Worm (Caenorhabditis elegans) whole organism, late embryonic: ENCODE data around the gene ZK632.9.

Source experiments
- C08G9.2 ChIP-seq: sonication (generic microtip); optimal IDR thresholded peaks from 2 replicates; lab custom pipeline; 2016; ENCODE audit warnings: mild to moderate bottlenecking, missing genetic modification characterization, moderate library complexity, missing compliant biosample characterization
- C38D4.7 ChIP-seq: fragments of 200-800 bp; sonication (Bioruptor generic); optimal IDR thresholded peaks from 2 replicates; lab custom pipeline; 2018; ENCODE audit warnings: mild to moderate bottlenecking, missing genetic modification characterization, moderate library complexity, missing compliant biosample characterization
- F13H6.1 ChIP-seq: sonication (generic microtip); optimal IDR thresholded peaks from 2 replicates; lab custom pipeline; 2016; ENCODE audit warnings: missing genetic modification characterization, missing compliant biosample characterization
- K02D7.2 ChIP-seq: sonication (generic microtip); optimal IDR thresholded peaks from 2 replicates; lab custom pipeline; 2017; ENCODE audit warnings: mild to moderate bottlenecking, missing genetic modification characterization, missing compliant biosample characterization
- K09A11.1 ChIP-seq: sonication (generic microtip); optimal IDR thresholded peaks from 2 replicates; lab custom pipeline; 2017; ENCODE audit warnings: antibody characterized with exemption, mild to moderate bottlenecking, missing genetic modification characterization, missing compliant biosample characterization; ENCODE audit not compliant: insufficient read depth
- T23F11.4 ChIP-seq: fragments of 200-800 bp; sonication (Bioruptor generic); optimal IDR thresholded peaks from 2 replicates; lab custom pipeline; 2018; ENCODE audit warnings: mild to moderate bottlenecking, missing genetic modification characterization, missing compliant biosample characterization
- Y22D7AL.16 ChIP-seq: sonication (generic microtip); optimal IDR thresholded peaks from 2 replicates; lab custom pipeline; 2016; ENCODE audit warnings: missing genetic modification characterization, missing compliant biosample characterization
- ahr-1 ChIP-seq: sonication (generic microtip); optimal IDR thresholded peaks from 2 replicates; lab custom pipeline; 2016; ENCODE audit warnings: missing genetic modification characterization, missing compliant biosample characterization
- ceh-14 ChIP-seq: sonication (generic microtip); optimal IDR thresholded peaks from 2 replicates; lab custom pipeline; 2016; ENCODE audit warnings: missing genotype, missing genetic modification characterization, missing compliant biosample characterization
- ceh-18 ChIP-seq: sonication (generic microtip); optimal IDR thresholded peaks from 2 replicates; lab custom pipeline; 2016; ENCODE audit warnings: missing genetic modification characterization, missing compliant biosample characterization
- ceh-19 ChIP-seq: fragments of 200-800 bp; sonication (Bioruptor generic); optimal IDR thresholded peaks from 2 replicates; lab custom pipeline; 2018; ENCODE audit warnings: mild to moderate bottlenecking, missing genetic modification characterization, missing compliant biosample characterization
- ceh-22 ChIP-seq: sonication (generic microtip); optimal IDR thresholded peaks from 2 replicates; lab custom pipeline; 2017; ENCODE audit warnings: missing biosample characterization, missing genetic modification characterization
- ceh-31 ChIP-seq: sonication (generic microtip); optimal IDR thresholded peaks from 2 replicates; lab custom pipeline; 2016; ENCODE audit warnings: missing genetic modification characterization, missing compliant biosample characterization
- ceh-34 ChIP-seq: sonication (generic microtip); optimal IDR thresholded peaks from 2 replicates; lab custom pipeline; 2016; ENCODE audit warnings: mild to moderate bottlenecking, missing genetic modification characterization, missing compliant biosample characterization
- ceh-45 ChIP-seq: fragments of 200-800 bp; sonication (Bioruptor generic); IDR thresholded peaks from 2 replicates; pipeline ENCODE4 v1.3.6; 2022; ENCODE audit warnings: missing genetic modification reagents, missing genetic modification characterization, missing compliant biosample characterization
- ceh-48 ChIP-seq: sonication (generic microtip); optimal IDR thresholded peaks from 2 replicates; lab custom pipeline; 2016; ENCODE audit warnings: missing genetic modification characterization, inconsistent platforms, missing compliant biosample characterization
- ceh-6 ChIP-seq: fragments of 200-800 bp; sonication (Bioruptor generic); optimal IDR thresholded peaks from 2 replicates; lab custom pipeline; 2018; ENCODE audit warnings: mild to moderate bottlenecking, missing genetic modification characterization, missing compliant biosample characterization
- dve-1 ChIP-seq: sonication (generic microtip); optimal IDR thresholded peaks from 2 replicates; lab custom pipeline; 2017; ENCODE audit warnings: antibody characterized with exemption, mild to moderate bottlenecking, missing genetic modification characterization, missing compliant biosample characterization
- elt-2 ChIP-seq: sonication (generic microtip); optimal IDR thresholded peaks from 2 replicates; lab custom pipeline; 2016; ENCODE audit warnings: missing genetic modification reagents, missing genetic modification characterization, missing compliant biosample characterization
- elt-4 ChIP-seq: sonication (generic microtip); optimal IDR thresholded peaks from 2 replicates; lab custom pipeline; 2016; ENCODE audit warnings: missing genetic modification characterization, missing compliant biosample characterization
- ets-4 ChIP-seq: sonication (generic microtip); optimal IDR thresholded peaks from 2 replicates; lab custom pipeline; 2016; ENCODE audit warnings: missing genetic modification characterization, missing compliant biosample characterization
- eyg-1 ChIP-seq: sonication (generic microtip); optimal IDR thresholded peaks from 2 replicates; lab custom pipeline; 2016; ENCODE audit warnings: missing genotype, missing genetic modification characterization, missing compliant biosample characterization
- fax-1 ChIP-seq: sonication (generic microtip); optimal IDR thresholded peaks from 2 replicates; lab custom pipeline; 2016; ENCODE audit warnings: missing genotype, missing genetic modification characterization, missing compliant biosample characterization
- fkh-10 ChIP-seq: fragments of 150-350 bp; optimal IDR thresholded peaks from 2 replicates; lab custom pipeline; 2014; ENCODE audit warnings: missing biosample characterization, missing genetic modification reagents, missing genetic modification characterization
- fkh-6 ChIP-seq: sonication (generic microtip); optimal IDR thresholded peaks from 2 replicates; lab custom pipeline; 2016; ENCODE audit warnings: missing genetic modification characterization, missing compliant biosample characterization
- gmeb-2 ChIP-seq: sonication (generic microtip); optimal IDR thresholded peaks from 2 replicates; lab custom pipeline; 2016; ENCODE audit warnings: missing genetic modification characterization, inconsistent platforms, missing compliant biosample characterization
- hlh-13 ChIP-seq: fragments of 200-800 bp; sonication (Bioruptor generic); optimal IDR thresholded peaks from 2 replicates; lab custom pipeline; 2018; ENCODE audit warnings: mild to moderate bottlenecking, missing genetic modification characterization, missing compliant biosample characterization
- hlh-30 ChIP-seq: sonication (generic microtip); optimal IDR thresholded peaks from 2 replicates; lab custom pipeline; 2017; ENCODE audit warnings: antibody characterized with exemption, missing genetic modification characterization, missing compliant biosample characterization; ENCODE audit not compliant: insufficient read depth
- hlh-6 ChIP-seq: sonication (generic microtip); optimal IDR thresholded peaks from 2 replicates; lab custom pipeline; 2016; ENCODE audit warnings: missing genotype, missing genetic modification characterization, missing compliant biosample characterization
- hlh-8 ChIP-seq: sonication (generic microtip); optimal IDR thresholded peaks from 2 replicates; lab custom pipeline; 2016; ENCODE audit warnings: missing genotype, missing genetic modification characterization, missing compliant biosample characterization
- madf-2 ChIP-seq: sonication (generic microtip); optimal IDR thresholded peaks from 2 replicates; lab custom pipeline; 2017; ENCODE audit warnings: missing genetic modification characterization, missing compliant biosample characterization
- nhr-232 ChIP-seq: sonication (generic microtip); optimal IDR thresholded peaks from 2 replicates; lab custom pipeline; 2016; ENCODE audit warnings: missing genetic modification characterization, missing compliant biosample characterization
- npax-4 ChIP-seq: sonication (generic microtip); optimal IDR thresholded peaks from 2 replicates; lab custom pipeline; 2016; ENCODE audit warnings: missing genetic modification characterization, missing compliant biosample characterization
- odd-2 ChIP-seq: sonication (generic microtip); optimal IDR thresholded peaks from 2 replicates; lab custom pipeline; 2017; ENCODE audit warnings: antibody characterized with exemption, mild to moderate bottlenecking, missing genetic modification characterization, missing compliant biosample characterization
- pag-3 ChIP-seq: sonication (generic microtip); optimal IDR thresholded peaks from 2 replicates; lab custom pipeline; 2016; ENCODE audit warnings: missing compliant biosample characterization, missing genetic modification characterization, borderline replicate concordance
- pat-9 ChIP-seq: fragments of 200-800 bp; sonication (Bioruptor generic); optimal IDR thresholded peaks from 2 replicates; lab custom pipeline; 2018; ENCODE audit warnings: mild to moderate bottlenecking, missing genetic modification characterization, moderate library complexity, missing compliant biosample characterization
- pha-2 ChIP-seq: sonication (generic microtip); optimal IDR thresholded peaks from 2 replicates; lab custom pipeline; 2017; ENCODE audit warnings: mild to moderate bottlenecking, missing genetic modification characterization, missing compliant biosample characterization
- pros-1 ChIP-seq: fragments of 150-350 bp; optimal IDR thresholded peaks from 2 replicates; lab custom pipeline; 2014; ENCODE audit warnings: missing biosample characterization, missing genetic modification reagents, missing genetic modification characterization
- ref-2 ChIP-seq: sonication (generic microtip); optimal IDR thresholded peaks from 2 replicates; lab custom pipeline; 2016; ENCODE audit warnings: missing genetic modification characterization, missing compliant biosample characterization
- sdc-2 ChIP-seq: sonication (generic microtip); optimal IDR thresholded peaks from 2 replicates; lab custom pipeline; 2016; ENCODE audit warnings: missing genotype, missing genetic modification characterization, missing compliant biosample characterization
- sox-4 ChIP-seq: sonication (generic microtip); optimal IDR thresholded peaks from 2 replicates; lab custom pipeline; 2017; ENCODE audit warnings: mild to moderate bottlenecking, missing genetic modification characterization, inconsistent platforms, missing compliant biosample characterization
- syd-9 ChIP-seq: sonication (generic microtip); optimal IDR thresholded peaks from 2 replicates; lab custom pipeline; 2016; ENCODE audit warnings: mild to moderate bottlenecking, missing genetic modification characterization, moderate library complexity, missing compliant biosample characterization
- tbx-2 ChIP-seq: sonication (generic microtip); optimal IDR thresholded peaks from 2 replicates; lab custom pipeline; 2016; ENCODE audit warnings: missing genetic modification characterization, missing compliant biosample characterization
- tbx-7 ChIP-seq: sonication (generic microtip); optimal IDR thresholded peaks from 2 replicates; lab custom pipeline; 2016; ENCODE audit warnings: missing genotype, missing genetic modification characterization, missing compliant biosample characterization
- ttx-3 ChIP-seq: sonication (generic microtip); optimal IDR thresholded peaks from 2 replicates; lab custom pipeline; 2016; ENCODE audit warnings: missing genetic modification reagents, missing genetic modification characterization, missing compliant biosample characterization
- unc-3 ChIP-seq, 2 experiments: fragments of 200-800 bp in 1 of 2; sonication (Bioruptor generic) in 1 of 2; sonication (generic microtip) in 1 of 2; conservative IDR thresholded peaks in 1 of 2; optimal IDR thresholded peaks in 1 of 2; 2 replicates each; pipeline versions ENCODE4 v1.3.6 to Lab custom; 2016 to 2022; ENCODE audit warnings: missing compliant biosample characterization in 2 of 2, missing genetic modification characterization in 2 of 2, missing genetic modification reagents in 1 of 2
- unc-42 ChIP-seq: sonication (generic microtip); optimal IDR thresholded peaks from 2 replicates; lab custom pipeline; 2016; ENCODE audit warnings: missing genotype, missing genetic modification characterization, missing compliant biosample characterization
- unc-86 ChIP-seq: sonication (generic microtip); optimal IDR thresholded peaks from 2 replicates; lab custom pipeline; 2016; ENCODE audit warnings: missing genetic modification characterization, missing compliant biosample characterization
- zip-5 ChIP-seq: sonication (generic microtip); optimal IDR thresholded peaks from 2 replicates; lab custom pipeline; 2016; ENCODE audit warnings: missing genetic modification characterization, missing compliant biosample characterization

ZK632.9 gene

DNA sequence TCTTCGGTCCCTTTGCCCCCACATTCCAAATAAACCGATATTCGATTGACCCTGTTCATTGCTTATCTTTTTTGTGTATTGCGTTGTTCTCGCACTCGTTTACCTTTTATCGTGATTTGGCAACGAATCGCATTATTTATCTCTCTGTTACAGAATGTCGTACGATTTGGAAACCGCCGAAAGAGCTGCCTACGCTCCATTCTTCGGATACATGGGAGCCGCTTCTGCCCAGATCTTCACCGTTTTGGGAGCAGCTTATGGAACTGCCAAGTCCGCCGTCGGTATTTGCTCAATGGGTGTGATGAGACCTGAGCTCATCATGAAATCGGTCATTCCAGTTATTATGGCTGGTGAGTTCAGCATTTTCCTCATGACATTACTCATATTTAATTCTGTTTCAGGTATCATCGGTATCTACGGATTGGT, 43.2 kb downstream of the ZK632.9 start, which contains the start of gene vha-2:
vha-2 (plus strand) TSS at position 154 of the 426 bp plus-strand sequence.
- TF ChIP-seq elt-2 (tag; lab: Kevin White, UChicago) (peak; percentile 56), hlh-30 (tag; lab: Kevin White, UChicago) (no peak)

DNA sequence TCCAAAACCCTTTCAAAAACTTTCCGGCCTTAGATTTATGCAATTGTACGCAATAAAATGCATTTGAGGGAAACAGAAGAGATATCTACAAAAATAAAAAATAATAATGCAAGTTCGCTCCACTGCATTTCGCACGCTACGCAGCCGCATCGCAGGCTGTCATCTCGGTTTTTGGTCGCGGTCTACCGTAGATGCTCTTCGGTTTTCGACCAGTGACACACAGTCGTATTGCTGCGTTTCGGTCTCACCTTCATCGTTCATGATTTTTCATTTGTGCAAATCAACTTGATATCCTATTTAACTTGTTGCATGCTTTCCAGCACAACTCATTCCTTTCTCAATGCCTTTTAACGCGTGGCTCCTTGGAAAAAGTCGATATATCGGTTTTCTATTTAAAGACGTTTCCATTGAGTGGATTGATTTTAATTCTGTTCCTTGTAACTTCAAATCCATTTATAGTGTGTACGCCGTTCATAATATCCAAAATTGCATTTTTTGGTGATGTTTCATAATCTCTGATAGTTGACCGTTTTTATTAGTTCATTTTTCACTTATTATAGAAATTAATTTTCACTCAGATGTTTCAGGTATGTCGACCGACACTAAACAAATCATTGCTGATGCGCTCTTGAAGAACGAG, 44.4 kb downstream of the ZK632.9 start, which contains the start of gene vha-1:
vha-1 (plus strand) TSS at position 590 of the 640 bp plus-strand sequence.
- no peak for TF ChIP-seq odd-2 (tag; lab: Kevin White, UChicago)
- no peak for TF ChIP-seq ceh-6
- peak; percentile 65 for TF ChIP-seq tbx-2
- no peak for TF ChIP-seq C38D4.7 (GFP tag; lab: Kevin White, UChicago)
- TF ChIP-seq ets-4 (tag; lab: Kevin White, UChicago), result peak; percentile 14
- TF ChIP-seq npax-4, result no peak
- no peak for TF ChIP-seq fkh-10 (GFP tag; lab: Kevin White, UChicago)
- no peak for TF ChIP-seq K02D7.2
- no peak for TF ChIP-seq madf-2 (tag; lab: Kevin White, UChicago)
- TF ChIP-seq zip-5 (tag; lab: Kevin White, UChicago), result no peak
- TF ChIP-seq ceh-14, result no peak
- TF ChIP-seq ceh-45 (GFP tag; lab: Robert Waterston, UW), result no peak
- no peak for TF ChIP-seq pros-1 (tag; lab: Kevin White, UChicago)
- peak; percentile 44 for TF ChIP-seq unc-42 (tag; lab: Kevin White, UChicago)
- TF ChIP-seq ceh-31 (tag; lab: Kevin White, UChicago), result peak; percentile 61
- TF ChIP-seq sox-4 (tag; lab: Kevin White, UChicago), result no peak
- no peak for TF ChIP-seq fax-1 (tag; lab: Kevin White, UChicago)
- TF ChIP-seq unc-86 (tag; lab: Kevin White, UChicago), result peak; percentile 40
- TF ChIP-seq dve-1 (tag; lab: Kevin White, UChicago), result peak; percentile 58
- TF ChIP-seq eyg-1 (tag; lab: Kevin White, UChicago), result no peak
- TF ChIP-seq unc-3 (GFP tag; conservative IDR thresholded peaks at IDR 0.05; lab: Robert Waterston, UW), result no peak
- no peak for TF ChIP-seq unc-3 (tag; optimal IDR thresholded peaks at IDR 0.05; lab: Kevin White, UChicago)
- TF ChIP-seq hlh-6, result no peak
- no peak for TF ChIP-seq pat-9 (tag; lab: Kevin White, UChicago)
- peak; percentile 39 for TF ChIP-seq elt-2 (tag; lab: Kevin White, UChicago)
- peak; percentile 63 for TF ChIP-seq ref-2 (tag; lab: Kevin White, UChicago)
- peak; percentile 47 for TF ChIP-seq ceh-48 (tag; lab: Kevin White, UChicago)
- TF ChIP-seq hlh-8 (tag; lab: Kevin White, UChicago), result no peak
- no peak for TF ChIP-seq pag-3 (tag; lab: Kevin White, UChicago)
- no peak for TF ChIP-seq gmeb-2
- peak; percentile 15 for TF ChIP-seq K09A11.1 (tag; lab: Kevin White, UChicago)
- no peak for TF ChIP-seq ceh-22
- no peak for TF ChIP-seq Y22D7AL.16 (tag; lab: Kevin White, UChicago)
- TF ChIP-seq hlh-13, result no peak
- no peak for TF ChIP-seq T23F11.4 (GFP tag; lab: Kevin White, UChicago)
- TF ChIP-seq ceh-34 (tag; lab: Kevin White, UChicago), result peak; percentile 31
- TF ChIP-seq nhr-232 (tag; lab: Kevin White, UChicago), result no peak
- TF ChIP-seq ceh-18, result peak; percentile 52
- no peak for TF ChIP-seq elt-4 (tag; lab: Kevin White, UChicago)
- TF ChIP-seq ttx-3 (tag; lab: Kevin White, UChicago), result peak; percentile 2
- no peak for TF ChIP-seq fkh-6 (tag; lab: Kevin White, UChicago)
- no peak for TF ChIP-seq ahr-1 (tag; lab: Kevin White, UChicago)
- no peak for TF ChIP-seq pha-2 (tag; lab: Kevin White, UChicago)
- no peak for TF ChIP-seq tbx-7 (tag; lab: Kevin White, UChicago)
- TF ChIP-seq C08G9.2 (tag; lab: Kevin White, UChicago), result peak; percentile 15
- TF ChIP-seq ceh-19, result no peak
- TF ChIP-seq syd-9, result no peak
- no peak for TF ChIP-seq F13H6.1 (tag; lab: Kevin White, UChicago)
- no peak for TF ChIP-seq sdc-2 (tag; lab: Kevin White, UChicago)
